Fruit fly (Drosophila melanogaster) whole organism, embryonic: Measurements from ENCODE around the gene mbt.

Experiments used
- Bgb ChIP-seq: fragments of 200-800 bp; sonication (Bioruptor generic); IDR thresholded peaks from 2 replicates; pipeline ENCODE4 v1.3.6; 2022; ENCODE audit warnings: missing biosample characterization, missing genetic modification characterization; ENCODE audit not compliant: partially characterized antibody
- CG10267 ChIP-seq: fragments of 200-800 bp; sonication (Bioruptor generic); optimal IDR thresholded peaks from 2 replicates; lab custom pipeline; 2018; ENCODE audit warnings: missing biosample characterization, mild to moderate bottlenecking, missing genetic modification characterization, moderate library complexity
- CG10321 ChIP-seq: fragments of 200-800 bp; sonication (Bioruptor generic); IDR thresholded peaks from 2 replicates; pipeline ENCODE4 v1.3.6; 2022; ENCODE audit warnings: missing biosample characterization, missing genetic modification characterization
- CG10366 ChIP-seq: fragments of 200-800 bp; sonication (Bioruptor generic); IDR thresholded peaks from 2 replicates; pipeline ENCODE4 v1.3.6; 2022; ENCODE audit warnings: missing biosample characterization, missing genetic modification characterization
- CG10654 ChIP-seq: fragments of 200-800 bp; sonication (Bioruptor generic); optimal IDR thresholded peaks from 2 replicates; lab custom pipeline; 2016; ENCODE audit warnings: missing biosample characterization, missing genetic modification characterization
- CG12299 ChIP-seq: fragments of 200-800 bp; sonication (Bioruptor generic); optimal IDR thresholded peaks from 2 replicates; lab custom pipeline; 2018; ENCODE audit warnings: missing biosample characterization, mild to moderate bottlenecking, missing genetic modification characterization
- CG15011 ChIP-seq: fragments of 200-800 bp; sonication (Bioruptor generic); optimal IDR thresholded peaks from 3 replicates; lab custom pipeline; 2018; ENCODE audit warnings: missing biosample characterization, mild to moderate bottlenecking, missing genetic modification characterization
- CG15269 ChIP-seq: fragments of 200-800 bp; sonication (Bioruptor generic); optimal IDR thresholded peaks from 2 replicates; lab custom pipeline; 2018; ENCODE audit warnings: missing biosample characterization, mild to moderate bottlenecking, missing genetic modification characterization, moderate library complexity
- CG15696 ChIP-seq: fragments of 200-800 bp; sonication (Bioruptor generic); optimal IDR thresholded peaks from 2 replicates; lab custom pipeline; 2019; ENCODE audit warnings: missing biosample characterization, mild to moderate bottlenecking, missing genetic modification characterization, moderate library complexity
- CG2129 ChIP-seq: fragments of 200-800 bp; sonication (Bioruptor generic); IDR thresholded peaks from 2 replicates; pipeline ENCODE4 v1.3.6; 2022; ENCODE audit warnings: missing biosample characterization, missing genetic modification characterization; ENCODE audit not compliant: partially characterized antibody
- CG2875 ChIP-seq: fragments of 200-800 bp; sonication (Bioruptor generic); optimal IDR thresholded peaks from 2 replicates; lab custom pipeline; 2017; ENCODE audit warnings: missing biosample characterization, mild to moderate bottlenecking, missing genetic modification characterization, missing genetic modification reagents
- CG3065 ChIP-seq: fragments of 200-800 bp; sonication (Bioruptor generic); optimal IDR thresholded peaks from 2 replicates; lab custom pipeline; 2016; ENCODE audit warnings: missing biosample characterization, missing genetic modification characterization
- CG33213 ChIP-seq: fragments of 200-800 bp; sonication (Bioruptor generic); optimal IDR thresholded peaks from 3 replicates; lab custom pipeline; 2016; ENCODE audit warnings: missing biosample characterization, missing genetic modification characterization
- CG34422 ChIP-seq: fragments of 200-800 bp; sonication (Bioruptor generic); IDR thresholded peaks from 3 replicates; pipeline ENCODE4 v1.3.6; 2022; ENCODE audit warnings: missing biosample characterization, missing genetic modification characterization
- CG42726 ChIP-seq: fragments of 200-800 bp; sonication (Bioruptor generic); IDR thresholded peaks from 2 replicates; pipeline ENCODE4 v1.3.6; 2022; ENCODE audit warnings: missing biosample characterization, missing genetic modification characterization; ENCODE audit not compliant: partially characterized antibody
- CG4328 ChIP-seq: fragments of 200-800 bp; sonication (Bioruptor generic); optimal IDR thresholded peaks from 3 replicates; lab custom pipeline; 2017; ENCODE audit warnings: missing biosample characterization, missing genetic modification reagents, missing genetic modification characterization
- CG6765 ChIP-seq: fragments of 200-800 bp; sonication (Bioruptor generic); optimal IDR thresholded peaks from 3 replicates; lab custom pipeline; 2017; ENCODE audit warnings: missing biosample characterization, mild to moderate bottlenecking, missing genetic modification characterization
- CG6791 ChIP-seq: fragments of 200-800 bp; sonication (Bioruptor generic); IDR thresholded peaks from 3 replicates; pipeline ENCODE4 v1.3.6; 2022; ENCODE audit warnings: missing biosample characterization, missing genetic modification characterization; ENCODE audit not compliant: partially characterized antibody
- CG6854 ChIP-seq: fragments of 200-800 bp; sonication (Bioruptor generic); optimal IDR thresholded peaks from 3 replicates; lab custom pipeline; 2017; ENCODE audit warnings: missing biosample characterization, mild to moderate bottlenecking, missing genetic modification characterization
- CG7372 ChIP-seq: fragments of 200-800 bp; sonication (Bioruptor generic); IDR thresholded peaks from 2 replicates; pipeline ENCODE4 v1.3.6; 2022; ENCODE audit warnings: missing biosample characterization, missing genetic modification characterization
- CG7745 ChIP-seq: fragments of 200-800 bp; sonication (Bioruptor generic); optimal IDR thresholded peaks from 2 replicates; lab custom pipeline; 2018; ENCODE audit warnings: missing biosample characterization, mild to moderate bottlenecking, missing genetic modification characterization, moderate library complexity
- CG8924 ChIP-seq: fragments of 200-800 bp; optimal IDR thresholded peaks from 3 replicates; lab custom pipeline; 2019; ENCODE audit warnings: missing biosample characterization, mild to moderate bottlenecking, missing genetic modification characterization, moderate library complexity
- D19A ChIP-seq: fragments of 200-800 bp; optimal IDR thresholded peaks from 3 replicates; lab custom pipeline; 2019; ENCODE audit warnings: missing biosample characterization, mild to moderate bottlenecking, missing genetic modification characterization, moderate library complexity
- Dip2 ChIP-seq: fragments of 200-800 bp; sonication (Bioruptor generic); IDR thresholded peaks from 2 replicates; pipeline ENCODE4 v1.3.6; 2022; ENCODE audit warnings: missing biosample characterization, missing genetic modification characterization
- E2f1 ChIP-seq: fragments of 200-800 bp; sonication (Bioruptor generic); IDR thresholded peaks from 2 replicates; pipeline ENCODE4 v1.3.6; 2022; ENCODE audit warnings: missing biosample characterization, missing genetic modification characterization
- Fer3 ChIP-seq: fragments of 200-800 bp; sonication (Bioruptor generic); optimal IDR thresholded peaks from 2 replicates; lab custom pipeline; 2018; ENCODE audit warnings: missing biosample characterization, mild to moderate bottlenecking, missing genetic modification characterization, moderate library complexity
- HLH54F ChIP-seq: fragments of 200-800 bp; sonication (Bioruptor generic); optimal IDR thresholded peaks from 3 replicates; lab custom pipeline; 2016; ENCODE audit warnings: missing biosample characterization, missing genetic modification characterization
- Hand ChIP-seq: fragments of 200-800 bp; sonication (Bioruptor generic); optimal IDR thresholded peaks from 2 replicates; lab custom pipeline; 2017; ENCODE audit warnings: mild to moderate bottlenecking, missing biosample characterization, missing genetic modification reagents, missing genetic modification characterization
- HmgD ChIP-seq: fragments of 200-800 bp; sonication (Bioruptor generic); optimal IDR thresholded peaks from 3 replicates; lab custom pipeline; 2016; ENCODE audit warnings: missing biosample characterization, missing genetic modification characterization
- Hr3 ChIP-seq: fragments of 200-800 bp; sonication (Bioruptor generic); optimal IDR thresholded peaks from 3 replicates; lab custom pipeline; 2016; ENCODE audit warnings: missing biosample characterization, missing genetic modification characterization
- NC2β ChIP-seq: fragments of 200-800 bp; sonication (Bioruptor generic); optimal IDR thresholded peaks from 2 replicates; lab custom pipeline; 2016; ENCODE audit warnings: missing biosample characterization, missing genetic modification characterization
- Rfx ChIP-seq: fragments of 200-800 bp; sonication (Bioruptor generic); IDR thresholded peaks from 2 replicates; pipeline ENCODE4 v1.3.6; 2022; ENCODE audit warnings: missing biosample characterization, missing genetic modification characterization
- Sox100B ChIP-seq: fragments of 200-800 bp; sonication (Bioruptor generic); optimal IDR thresholded peaks from 3 replicates; lab custom pipeline; 2018; ENCODE audit warnings: missing biosample characterization, mild to moderate bottlenecking, missing genetic modification characterization
- Sry-β ChIP-seq: fragments of 200-800 bp; sonication (Bioruptor generic); optimal IDR thresholded peaks from 2 replicates; lab custom pipeline; 2018; ENCODE audit warnings: missing biosample characterization, mild to moderate bottlenecking, missing genetic modification characterization, moderate library complexity
- YL-1 ChIP-seq: fragments of 200-800 bp; sonication (Bioruptor generic); optimal IDR thresholded peaks from 3 replicates; lab custom pipeline; 2017; ENCODE audit warnings: missing biosample characterization, mild to moderate bottlenecking, missing genetic modification characterization
- az2 ChIP-seq: fragments of 200-800 bp; sonication (Bioruptor generic); optimal IDR thresholded peaks from 3 replicates; lab custom pipeline; 2016; ENCODE audit warnings: missing biosample characterization, missing genetic modification characterization
- caup ChIP-seq: fragments of 200-800 bp; sonication (Bioruptor generic); optimal IDR thresholded peaks from 3 replicates; lab custom pipeline; 2017; ENCODE audit warnings: missing biosample characterization, mild to moderate bottlenecking, missing genetic modification characterization, moderate library complexity; ENCODE audit not compliant: severe bottlenecking
- ci ChIP-seq: fragments of 200-800 bp; sonication (Bioruptor generic); IDR thresholded peaks from 3 replicates; pipeline ENCODE4 v1.3.6; 2022; ENCODE audit warnings: missing biosample characterization, missing genetic modification characterization
- corto ChIP-seq: fragments of 200-800 bp; sonication (Bioruptor generic); optimal IDR thresholded peaks from 2 replicates; lab custom pipeline; 2016; ENCODE audit warnings: missing biosample characterization, mild to moderate bottlenecking, missing genetic modification characterization, moderate library complexity
- dati ChIP-seq: fragments of 200-800 bp; sonication (Bioruptor generic); IDR thresholded peaks from 2 replicates; pipeline ENCODE4 v1.3.6; 2022; ENCODE audit warnings: missing biosample characterization, missing genetic modification characterization
- gsb-n ChIP-seq: fragments of 200-800 bp; sonication (Bioruptor generic); optimal IDR thresholded peaks from 3 replicates; lab custom pipeline; 2018; ENCODE audit warnings: missing biosample characterization, mild to moderate bottlenecking, missing genetic modification characterization
- jumu ChIP-seq: fragments of 200-800 bp; sonication (Bioruptor generic); optimal IDR thresholded peaks from 3 replicates; lab custom pipeline; 2016; ENCODE audit warnings: missing biosample characterization, missing genetic modification characterization
- pros ChIP-seq: fragments of 200-800 bp; sonication (Bioruptor generic); optimal IDR thresholded peaks from 3 replicates; lab custom pipeline; 2019; ENCODE audit warnings: missing biosample characterization, mild to moderate bottlenecking, missing genetic modification characterization, moderate library complexity
- row ChIP-seq: fragments of 200-800 bp; sonication (Bioruptor generic); IDR thresholded peaks from 3 replicates; pipeline ENCODE4 v1.3.6; 2022; ENCODE audit warnings: missing biosample characterization, missing genetic modification characterization
- tin ChIP-seq: fragments of 200-800 bp; sonication (Bioruptor generic); optimal IDR thresholded peaks from 3 replicates; lab custom pipeline; 2016; ENCODE audit warnings: missing biosample characterization, missing genetic modification characterization
- vfl ChIP-seq: fragments of 200-800 bp; sonication (Bioruptor generic); optimal IDR thresholded peaks from 2 replicates; lab custom pipeline; 2016; ENCODE audit warnings: missing biosample characterization, missing genetic modification characterization
- zen2 ChIP-seq: fragments of 200-800 bp; sonication (Bioruptor generic); IDR thresholded peaks from 3 replicates; pipeline ENCODE4 v1.3.6; 2022; ENCODE audit warnings: missing biosample characterization, missing genetic modification characterization; ENCODE audit not compliant: partially characterized antibody
- zf30C ChIP-seq: fragments of 200-800 bp; sonication (Bioruptor generic); optimal IDR thresholded peaks from 3 replicates; lab custom pipeline; 2018; ENCODE audit warnings: missing biosample characterization, mild to moderate bottlenecking, missing genetic modification characterization

mbt gene

DNA sequence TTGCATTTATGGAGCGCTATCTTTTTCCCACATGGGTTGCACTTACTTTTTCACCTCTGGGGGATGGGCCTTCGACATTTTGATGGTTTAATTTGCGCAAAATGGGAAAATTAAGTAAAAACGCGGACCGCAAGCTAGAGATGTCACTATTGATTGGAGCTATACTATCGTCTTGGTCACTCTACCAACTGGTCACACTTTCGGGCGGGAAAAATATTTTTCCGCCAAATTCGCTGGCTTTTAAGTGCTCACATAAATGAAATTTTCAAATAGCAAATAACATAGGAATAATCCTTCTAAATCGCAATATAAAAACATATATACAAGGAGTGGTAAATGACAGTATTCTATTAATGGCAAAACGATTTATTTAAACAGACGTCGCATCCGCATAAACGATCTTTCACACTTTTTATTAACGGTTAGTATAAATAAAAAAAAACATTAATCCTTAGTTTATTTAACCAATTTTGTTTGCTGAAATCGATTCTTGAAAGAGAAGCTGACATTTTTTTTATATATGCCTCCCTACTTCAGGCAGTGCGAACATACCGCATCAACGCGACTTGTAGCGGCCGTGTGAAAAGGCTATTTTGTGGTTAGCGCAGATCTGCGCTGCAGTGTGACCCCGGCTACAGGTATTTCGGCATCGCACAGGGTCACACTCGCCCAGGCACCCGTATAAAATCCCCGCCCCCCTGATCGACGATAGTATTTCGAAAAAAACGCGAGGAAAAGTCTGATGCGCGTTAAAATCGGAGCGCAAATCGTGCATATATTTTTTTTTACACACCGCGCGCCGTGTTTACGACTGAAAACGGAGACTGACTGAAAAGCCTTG is 30.0 kb downstream of the mbt start, which contains the start of the genes SNRPG and mthl1 (continued):
- peak; percentile 60; the same call in 2 of the 3 replicates for TF ChIP-seq CG6791 (GFP tag; lab: Robert Waterston, UW)
- peak; percentile 45 for TF ChIP-seq Hr3
- peak; percentile 68 for TF ChIP-seq CG10654
- TF ChIP-seq CG2875 (GFP tag; lab: Kevin White, UChicago) = no peak
- peak; percentile 95 for TF ChIP-seq row (GFP tag; lab: Robert Waterston, UW)
- TF ChIP-seq gsb-n (tag; lab: Kevin White, UChicago) = peak; percentile 55
- TF ChIP-seq Hand (GFP tag; lab: Kevin White, UChicago) = no peak
- TF ChIP-seq CG10366 (GFP tag; lab: Robert Waterston, UW) = peak; percentile 49
- TF ChIP-seq corto (GFP tag; lab: Kevin White, UChicago) = no peak
- peak; percentile 86 for TF ChIP-seq jumu (GFP tag; lab: Kevin White, UChicago)
- TF ChIP-seq CG2129 = no peak
- peak; percentile 2 for TF ChIP-seq CG12299 (tag; lab: Kevin White, UChicago)
- TF ChIP-seq CG42726 (GFP tag; lab: Robert Waterston, UW) = peak; percentile 80
- TF ChIP-seq dati = peak; percentile 89
- peak; percentile 71 for TF ChIP-seq Sry-β (GFP tag; lab: Kevin White, UChicago)
- peak; percentile 36 for TF ChIP-seq CG8924 (tag; lab: Kevin White, UChicago)
- TF ChIP-seq YL-1 (GFP tag; lab: Kevin White, UChicago) = peak; percentile 56
- peak; percentile 94 for TF ChIP-seq E2f1 (GFP tag; lab: Robert Waterston, UW)
- TF ChIP-seq Fer3 (tag; lab: Kevin White, UChicago) = peak; percentile 79
- TF ChIP-seq CG34422 = peak; percentile 96
- TF ChIP-seq D19A = no peak
- peak; percentile 29 for TF ChIP-seq zf30C
- peak; percentile 74 for TF ChIP-seq CG15269 (tag; lab: Kevin White, UChicago)
- TF ChIP-seq tin = peak; percentile 84
- TF ChIP-seq caup (GFP tag; lab: Kevin White, UChicago) = peak; percentile 68
- TF ChIP-seq NC2β (GFP tag; lab: Kevin White, UChicago) = peak; percentile 74
- TF ChIP-seq CG33213 (GFP tag; lab: Kevin White, UChicago) = peak; percentile 54
- peak; percentile 32 for TF ChIP-seq CG4328
- peak; percentile 83 for TF ChIP-seq ci
- no peak for TF ChIP-seq CG6854
- no peak for TF ChIP-seq zen2 (GFP tag; lab: Robert Waterston, UW)
- peak; percentile 82 for TF ChIP-seq vfl (GFP tag; lab: Kevin White, UChicago)
- no peak for TF ChIP-seq CG10321 (GFP tag; lab: Robert Waterston, UW)
- TF ChIP-seq Sox100B (GFP tag; lab: Kevin White, UChicago) = peak; percentile 14
- peak; percentile 80 for TF ChIP-seq az2 (GFP tag; lab: Kevin White, UChicago)
- no peak for TF ChIP-seq CG6765 (GFP tag; lab: Kevin White, UChicago)
- peak; percentile 49 for TF ChIP-seq CG15696 (tag; lab: Kevin White, UChicago)
- peak; percentile 89 for TF ChIP-seq HLH54F (GFP tag; lab: Kevin White, UChicago)
- peak; percentile 67 for TF ChIP-seq CG10267 (tag; lab: Kevin White, UChicago)
- peak; percentile 69 for TF ChIP-seq Bgb (GFP tag; lab: Robert Waterston, UW)
- no peak for TF ChIP-seq pros (GFP tag; lab: Kevin White, UChicago)
- no peak for TF ChIP-seq CG15011
- no peak for TF ChIP-seq CG7745 (tag; lab: Kevin White, UChicago)
- TF ChIP-seq Dip2 (GFP tag; lab: Robert Waterston, UW) = no peak
- peak; percentile 96 for TF ChIP-seq Rfx (GFP tag; lab: Robert Waterston, UW)
- peak; percentile 38 for TF ChIP-seq HmgD (GFP tag; lab: Kevin White, UChicago)
- TF ChIP-seq CG7372 = peak; percentile 90
- TF ChIP-seq CG3065 = peak; percentile 24
